Fruit fly (Drosophila melanogaster) whole organism, embryonic: ENCODE results near the gene CG12811.

ENCODE experiments used
- Ada2b ChIP-seq: fragments of 200-800 bp; sonication (Bioruptor generic); IDR thresholded peaks from 2 replicates; pipeline ENCODE4 v1.3.6; 2022; ENCODE audit warnings: missing biosample characterization, missing genetic modification characterization
- Awh ChIP-seq: fragments of 200-800 bp; sonication (Bioruptor generic); IDR thresholded peaks from 2 replicates; pipeline ENCODE4, ENCODE4 v1.3.6; 2022; ENCODE audit warnings: missing biosample characterization, missing genetic modification characterization
- CG13296 ChIP-seq: fragments of 200-800 bp; sonication (Bioruptor generic); optimal IDR thresholded peaks from 3 replicates; lab custom pipeline; 2018; ENCODE audit warnings: missing biosample characterization, mild to moderate bottlenecking, missing genetic modification characterization
- CG15514 ChIP-seq: fragments of 200-800 bp; sonication (Bioruptor generic); optimal IDR thresholded peaks from 3 replicates; lab custom pipeline; 2017; ENCODE audit warnings: missing biosample characterization, missing genetic modification characterization, mild to moderate bottlenecking, moderate library complexity, missing genetic modification reagents
- CG1647 ChIP-seq: fragments of 200-800 bp; sonication (Bioruptor generic); optimal IDR thresholded peaks from 3 replicates; lab custom pipeline; 2016; ENCODE audit warnings: missing biosample characterization, missing genetic modification characterization
- CG17385 ChIP-seq: fragments of 200-800 bp; sonication (Bioruptor generic); optimal IDR thresholded peaks from 3 replicates; lab custom pipeline; 2018; ENCODE audit warnings: missing biosample characterization, mild to moderate bottlenecking, missing genetic modification characterization
- CG1792 ChIP-seq: fragments of 200-800 bp; sonication (Bioruptor generic); optimal IDR thresholded peaks from 2 replicates; lab custom pipeline; 2016; ENCODE audit warnings: missing biosample characterization, missing genetic modification characterization
- CG18476 ChIP-seq: fragments of 200-800 bp; sonication (Bioruptor generic); optimal IDR thresholded peaks from 2 replicates; lab custom pipeline; 2016; ENCODE audit warnings: missing biosample characterization, mild to moderate bottlenecking, missing genetic modification characterization
- CG30431 ChIP-seq: fragments of 200-800 bp; sonication (Bioruptor generic); optimal IDR thresholded peaks from 2 replicates; lab custom pipeline; 2017; ENCODE audit warnings: missing biosample characterization, missing genetic modification characterization
- CG31224 ChIP-seq: fragments of 200-800 bp; sonication (Bioruptor generic); IDR thresholded peaks from 2 replicates; pipeline ENCODE4 v1.3.6; 2022; ENCODE audit warnings: missing biosample characterization, missing genetic modification characterization
- CG5180 ChIP-seq: fragments of 200-800 bp; sonication (Bioruptor generic); optimal IDR thresholded peaks from 3 replicates; lab custom pipeline; 2017; ENCODE audit warnings: missing biosample characterization, missing genetic modification characterization, mild to moderate bottlenecking, moderate library complexity, missing genetic modification reagents
- CG6654 ChIP-seq: fragments of 200-800 bp; sonication (Bioruptor generic); optimal IDR thresholded peaks from 2 replicates; lab custom pipeline; 2017; ENCODE audit warnings: missing biosample characterization, mild to moderate bottlenecking, missing genetic modification characterization
- CG7987 ChIP-seq: fragments of 200-800 bp; sonication (Bioruptor generic); optimal IDR thresholded peaks from 2 replicates; lab custom pipeline; 2018; ENCODE audit warnings: missing biosample characterization, mild to moderate bottlenecking, missing genetic modification characterization, moderate library complexity
- CG8089 ChIP-seq: fragments of 200-800 bp; sonication (Bioruptor generic); optimal IDR thresholded peaks from 3 replicates; lab custom pipeline; 2016; ENCODE audit warnings: missing biosample characterization, missing genetic modification characterization
- CoRest ChIP-seq: fragments of 200-800 bp; sonication (Bioruptor generic); optimal IDR thresholded peaks from 3 replicates; lab custom pipeline; 2018; ENCODE audit warnings: missing biosample characterization, mild to moderate bottlenecking, missing genetic modification characterization, moderate library complexity
- ERR ChIP-seq: fragments of 200-800 bp; sonication (Bioruptor generic); optimal IDR thresholded peaks from 2 replicates; lab custom pipeline; 2016; ENCODE audit warnings: missing biosample characterization, missing genetic modification characterization
- Med ChIP-seq: fragments of 200-800 bp; sonication (Bioruptor generic); peaks from one replicate; lab custom pipeline; 2016; ENCODE audit warnings: missing biosample characterization, missing genetic modification characterization, mild to moderate bottlenecking, inconsistent platforms, moderate library complexity
- Mrtf ChIP-seq: fragments of 200-800 bp; sonication (Bioruptor generic); IDR thresholded peaks from 3 replicates; pipeline ENCODE4 v1.3.6; 2022; ENCODE audit warnings: missing biosample characterization, missing genetic modification characterization
- NFAT ChIP-seq: fragments of 200-800 bp; sonication (Bioruptor generic); IDR thresholded peaks from 2 replicates; pipeline ENCODE4 v1.3.6; 2022; ENCODE audit warnings: missing biosample characterization, missing genetic modification characterization
- Nf-YB ChIP-seq: fragments of 200-800 bp; sonication (Bioruptor generic); optimal IDR thresholded peaks from 3 replicates; lab custom pipeline; 2019; ENCODE audit warnings: missing biosample characterization, mild to moderate bottlenecking, missing genetic modification characterization, moderate library complexity
- Nf-YC ChIP-seq: fragments of 200-800 bp; optimal IDR thresholded peaks from 3 replicates; lab custom pipeline; 2019; ENCODE audit warnings: missing biosample characterization, mild to moderate bottlenecking, missing genetic modification characterization, moderate library complexity
- Optix ChIP-seq: fragments of 200-800 bp; sonication (Bioruptor generic); IDR thresholded peaks from 3 replicates; pipeline ENCODE4 v1.3.6; 2022; ENCODE audit warnings: missing biosample characterization, missing genetic modification characterization
- Pdp1 ChIP-seq, 2 experiments: fragments of 200-800 bp; sonication (Bioruptor generic); optimal IDR thresholded peaks; 3 replicates each; lab custom pipeline; 2016; ENCODE audit warnings: missing biosample characterization in 2 of 2, missing genetic modification characterization in 2 of 2, mild to moderate bottlenecking in 1 of 2, moderate library complexity in 1 of 2
- Rx ChIP-seq: fragments of 200-800 bp; sonication (Bioruptor generic); IDR thresholded peaks from 2 replicates; pipeline ENCODE4 v1.3.6; 2022; ENCODE audit warnings: missing biosample characterization, missing genetic modification characterization
- Trl ChIP-seq, 3 experiments: fragments of >200 bp in 2 of 3; fragments of 200-800 bp in 1 of 3; sonication (Bioruptor generic) in 1 of 3; optimal IDR thresholded peaks; 2 replicates in 1 of 3; 3 replicates in 2 of 3; lab custom pipeline; 2016 to 2017; ENCODE audit warnings: missing biosample characterization in 1 of 3, missing genetic modification characterization in 1 of 3
- abd-A ChIP-seq: fragments of 200-800 bp; sonication (Bioruptor generic); optimal IDR thresholded peaks from 3 replicates; lab custom pipeline; 2019; ENCODE audit warnings: missing biosample characterization, mild to moderate bottlenecking, missing genetic modification characterization, moderate library complexity
- ara ChIP-seq: fragments of 200-800 bp; sonication (Bioruptor generic); IDR thresholded peaks from 2 replicates; pipeline ENCODE4 v1.3.6; 2022; ENCODE audit warnings: missing biosample characterization, missing genetic modification characterization
- ase ChIP-seq: fragments of 200-800 bp; sonication (Bioruptor generic); IDR thresholded peaks from 3 replicates; pipeline ENCODE4 v1.3.6; 2022; ENCODE audit warnings: missing biosample characterization, missing genetic modification characterization
- bab2 ChIP-seq: fragments of 200-800 bp; sonication (Bioruptor generic); optimal IDR thresholded peaks from 2 replicates; lab custom pipeline; 2016; ENCODE audit warnings: missing biosample characterization, missing genetic modification characterization
- da ChIP-seq: fragments of 200-800 bp; sonication (Bioruptor generic); optimal IDR thresholded peaks from 2 replicates; lab custom pipeline; 2016; ENCODE audit warnings: missing biosample characterization, missing genetic modification characterization
- danr ChIP-seq: fragments of 200-800 bp; sonication (Bioruptor generic); IDR thresholded peaks from 2 replicates; pipeline ENCODE4 v1.3.6; 2022; ENCODE audit warnings: missing biosample characterization, missing genetic modification characterization
- dm ChIP-seq: fragments of 200-800 bp; sonication (Bioruptor generic); optimal IDR thresholded peaks from 3 replicates; lab custom pipeline; 2016; ENCODE audit warnings: missing biosample characterization, missing genetic modification characterization
- fd64A ChIP-seq: fragments of 200-800 bp; sonication (Bioruptor generic); optimal IDR thresholded peaks from 3 replicates; lab custom pipeline; 2018; ENCODE audit warnings: missing biosample characterization, mild to moderate bottlenecking, missing genetic modification characterization
- fd96Cb ChIP-seq: fragments of 200-800 bp; sonication (Bioruptor generic); optimal IDR thresholded peaks from 2 replicates; lab custom pipeline; 2018; ENCODE audit warnings: missing biosample characterization, mild to moderate bottlenecking, missing genetic modification characterization, moderate library complexity
- gcm ChIP-seq: fragments of 200-800 bp; sonication (Bioruptor generic); optimal IDR thresholded peaks from 2 replicates; lab custom pipeline; 2019; ENCODE audit warnings: missing biosample characterization, mild to moderate bottlenecking, missing genetic modification characterization, moderate library complexity
- gem ChIP-seq: fragments of 200-800 bp; sonication (Bioruptor generic); optimal IDR thresholded peaks from 2 replicates; lab custom pipeline; 2019; ENCODE audit warnings: missing biosample characterization, mild to moderate bottlenecking, missing genetic modification characterization, moderate library complexity
- grn ChIP-seq: fragments of 200-800 bp; sonication (Bioruptor generic); optimal IDR thresholded peaks from 3 replicates; lab custom pipeline; 2017; ENCODE audit warnings: missing biosample characterization, missing genetic modification characterization
- gsb ChIP-seq: fragments of 200-800 bp; sonication (Bioruptor generic); IDR thresholded peaks from 2 replicates; pipeline ENCODE4 v1.3.6; 2022; ENCODE audit warnings: missing biosample characterization, missing genetic modification characterization
- nerfin-2 ChIP-seq: fragments of 200-800 bp; sonication (Bioruptor generic); IDR thresholded peaks from 2 replicates; pipeline ENCODE4 v1.3.6; 2022; ENCODE audit warnings: missing biosample characterization, missing genetic modification characterization; ENCODE audit not compliant: partially characterized antibody
- onecut ChIP-seq: fragments of 200-800 bp; sonication (Bioruptor generic); IDR thresholded peaks from 2 replicates; pipeline ENCODE4 v1.3.6; 2022; ENCODE audit warnings: missing biosample characterization, missing genetic modification characterization
- pros ChIP-seq: fragments of 200-800 bp; sonication (Bioruptor generic); optimal IDR thresholded peaks from 3 replicates; lab custom pipeline; 2019; ENCODE audit warnings: missing biosample characterization, mild to moderate bottlenecking, missing genetic modification characterization, moderate library complexity
- pum ChIP-seq: fragments of 200-800 bp; sonication (Bioruptor generic); optimal IDR thresholded peaks from 2 replicates; lab custom pipeline; 2016; ENCODE audit warnings: missing biosample characterization, missing genetic modification characterization
- repo ChIP-seq: fragments of 200-800 bp; sonication (Bioruptor generic); optimal IDR thresholded peaks from 2 replicates; lab custom pipeline; 2016; ENCODE audit warnings: missing biosample characterization, missing genetic modification characterization
- sens ChIP-seq: fragments of 200-800 bp; sonication (Bioruptor generic); peaks from one replicate; lab custom pipeline; 2016; ENCODE audit warnings: missing biosample characterization, missing genetic modification characterization
- slbo ChIP-seq: fragments of 200-800 bp; sonication (Bioruptor generic); IDR thresholded peaks from 2 replicates; pipeline ENCODE4 v1.3.6; 2022; ENCODE audit warnings: missing biosample characterization, missing genetic modification characterization
- tgo ChIP-seq: fragments of 200-800 bp; sonication (Bioruptor generic); IDR thresholded peaks from 3 replicates; pipeline ENCODE4 v1.3.6; 2022; ENCODE audit warnings: missing biosample characterization, missing genetic modification characterization
- tna ChIP-seq: fragments of 200-800 bp; sonication (Bioruptor generic); IDR thresholded peaks from 2 replicates; pipeline ENCODE4 v1.3.6; 2022; ENCODE audit warnings: missing biosample characterization, missing genetic modification characterization; ENCODE audit not compliant: partially characterized antibody
- twi ChIP-seq: fragments of 200-800 bp; optimal IDR thresholded peaks from 2 replicates; lab custom pipeline; 2019; ENCODE audit warnings: missing biosample characterization, mild to moderate bottlenecking, missing genetic modification characterization, moderate library complexity
- unc-4 ChIP-seq: fragments of 200-800 bp; sonication (Bioruptor generic); IDR thresholded peaks from 2 replicates; pipeline ENCODE4 v1.3.6; 2022; ENCODE audit warnings: missing biosample characterization, missing genetic modification characterization; ENCODE audit not compliant: partially characterized antibody

Gene CG12811

dm6 chr3R:10068780-10069179, 20.2 kb upstream of the CG12811 start:
- TF ChIP-seq CG18476 (GFP tag; lab: Kevin White, UChicago), result peak; percentile 90
- TF ChIP-seq CoRest (tag; lab: Kevin White, UChicago), result no peak
- TF ChIP-seq Ada2b, result no peak
- TF ChIP-seq Nf-YC (tag; lab: Kevin White, UChicago), result peak; percentile 61
- peak; percentile 28 for TF ChIP-seq pros
- TF ChIP-seq sens, result peak; percentile 56
- peak; percentile 23 for TF ChIP-seq gem
- peak; percentile 42 for TF ChIP-seq Nf-YB (GFP tag; lab: Kevin White, UChicago)
- TF ChIP-seq, all 482 proteins: peak for 6

dm6 chr3R:10067605-10068004, 19.0 kb upstream of the CG12811 start, which contains the start of gene CG33784:
TSS of gene CG33784 (plus strand) at chr3R:10067905.
- TF ChIP-seq onecut (GFP tag; lab: Robert Waterston, UW) (no peak), nerfin-2 (no peak), Optix (no peak), repo (no peak), Awh (GFP tag; lab: Robert Waterston, UW) (no peak), abd-A (no peak), CG5180 (GFP tag; lab: Kevin White, UChicago) (no peak), Trl (optimal IDR thresholded peaks at IDR 0.05; lab: Kevin White, UChicago) (no peak), Trl (GFP tag; optimal IDR thresholded peaks at IDR 0.05; lab: Kevin White, UChicago) (no peak), Mrtf (GFP tag; lab: Robert Waterston, UW) (no peak), tna (GFP tag; lab: Robert Waterston, UW) (no peak)

dm6 chr3R:10066470-10066869, 17.9 kb upstream of the CG12811 start, which contains the start of gene CG33783:
TSS of gene CG33783 (plus strand) at chr3R:10066770.
- TF ChIP-seq gcm (GFP tag; lab: Kevin White, UChicago) (no peak), CG30431 (no peak), Pdp1 (GFP tag; optimal IDR thresholded peaks at IDR 0.05; lab: Kevin White, UChicago) (no peak), CG17385 (GFP tag; lab: Kevin White, UChicago) (no peak), CG1647 (no peak), da (GFP tag; lab: Kevin White, UChicago) (no peak), grn (GFP tag; lab: Kevin White, UChicago) (no peak), CG7987 (GFP tag; lab: Kevin White, UChicago) (no peak), CG31224 (no peak), CG6654 (GFP tag; lab: Kevin White, UChicago) (no peak), unc-4 (GFP tag; lab: Robert Waterston, UW) (no peak), ase (GFP tag; lab: Robert Waterston, UW) (no peak), CG1792 (GFP tag; lab: Kevin White, UChicago) (no peak), gsb (GFP tag; lab: Robert Waterston, UW) (no peak), Med (GFP tag; lab: Kevin White, UChicago) (no peak), slbo (GFP tag; lab: Robert Waterston, UW) (no peak)
- TF ChIP-seq, all 482 proteins: peak for 0

- TF ChIP-seq CG15514 (GFP tag; lab: Kevin White, UChicago) (no peak), danr (GFP tag; lab: Robert Waterston, UW) (no peak), twi (tag; lab: Kevin White, UChicago) (no peak), CG8089 (no peak), CG7987 (GFP tag; lab: Kevin White, UChicago) (no peak), fd96Cb (tag; lab: Kevin White, UChicago) (no peak), ERR (GFP tag; lab: Kevin White, UChicago) (no peak), fd64A (no peak), NFAT (GFP tag; lab: Robert Waterston, UW) (no peak), tgo (GFP tag; lab: Robert Waterston, UW) (no peak), Rx (GFP tag; lab: Robert Waterston, UW) (no peak), dm (GFP tag; lab: Kevin White, UChicago) (no peak), ara (GFP tag; lab: Robert Waterston, UW) (no peak), pum (no peak), CG13296 (GFP tag; lab: Kevin White, UChicago) (no peak), bab2 (GFP tag; lab: Kevin White, UChicago) (no peak)
Observed at dm6 chr3R:10063707-10064106, 15.1 kb upstream of the CG12811 start, which contains the start of gene CG33631. TSS of gene CG33631 (plus strand) at chr3R:10064007.
